Worm (Caenorhabditis elegans) whole organism, young adult: Measurements from ENCODE around the gene srh-1.

ENCODE experiments used
- B0336.3 ChIP-seq: fragments of 200-800 bp; sonication (Bioruptor generic); IDR thresholded peaks from 2 replicates; pipeline ENCODE4 v1.3.6; 2022; ENCODE audit warnings: missing genetic modification characterization, missing compliant biosample characterization
- F23B12.7 ChIP-seq: sonication (generic microtip); optimal IDR thresholded peaks from 2 replicates; lab custom pipeline; 2017; ENCODE audit warnings: missing genetic modification characterization, mild to moderate bottlenecking, missing compliant biosample characterization, antibody characterized with exemption, moderate library complexity; ENCODE audit not compliant: insufficient read depth
- F52B5.7 ChIP-seq: sonication (generic microtip); optimal IDR thresholded peaks from 2 replicates; lab custom pipeline; 2016; ENCODE audit warnings: mild to moderate bottlenecking, missing genetic modification characterization, missing compliant biosample characterization
- K11D2.4 ChIP-seq: fragments of 200-800 bp; sonication (Bioruptor generic); IDR thresholded peaks from 2 replicates; pipeline ENCODE4 v1.3.6; 2022; ENCODE audit warnings: missing genetic modification reagents, missing genetic modification characterization, missing compliant biosample characterization
- T26A5.8 ChIP-seq: sonication (generic microtip); optimal IDR thresholded peaks from 2 replicates; lab custom pipeline; 2016; ENCODE audit warnings: missing genetic modification characterization, missing compliant biosample characterization
- Y53F4B.3 ChIP-seq: fragments of 200-800 bp; sonication (Bioruptor generic); IDR thresholded peaks from 2 replicates; pipeline ENCODE4 v1.3.6; 2022; ENCODE audit warnings: missing genetic modification reagents, missing genetic modification characterization, missing compliant biosample characterization
- Y53G8AR.9 ChIP-seq: fragments of 200-800 bp; sonication (Bioruptor generic); conservative IDR thresholded peaks from 2 replicates; pipeline ENCODE4 v1.3.6; 2022; ENCODE audit warnings: missing genetic modification reagents, missing genetic modification characterization, missing compliant biosample characterization
- Y67H2A.10 ChIP-seq: fragments of 200-800 bp; sonication (Bioruptor generic); conservative IDR thresholded peaks from 2 replicates; pipeline ENCODE4 v1.3.6; 2022; ENCODE audit warnings: missing genetic modification reagents, missing genetic modification characterization, missing compliant biosample characterization
- akir-1 ChIP-seq: fragments of 200-800 bp; sonication (Bioruptor generic); optimal IDR thresholded peaks from 2 replicates; lab custom pipeline; 2018; ENCODE audit warnings: mild to moderate bottlenecking, missing genetic modification characterization, moderate library complexity, missing compliant biosample characterization
- aptf-2 ChIP-seq: fragments of 200-800 bp; sonication (Bioruptor generic); conservative IDR thresholded peaks from 2 replicates; pipeline ENCODE4 v1.3.6; 2022; ENCODE audit warnings: missing genetic modification reagents, missing genetic modification characterization, missing compliant biosample characterization
- attf-3 ChIP-seq: fragments of 200-800 bp; sonication (Bioruptor generic); conservative IDR thresholded peaks from 2 replicates; pipeline ENCODE4 v1.3.6; 2022; ENCODE audit warnings: missing genetic modification reagents, missing genetic modification characterization, missing compliant biosample characterization
- dpl-1 ChIP-seq: fragments of 150-350 bp; optimal IDR thresholded peaks from 2 replicates; lab custom pipeline; 2014; ENCODE audit warnings: missing biosample characterization, missing genetic modification reagents, missing genetic modification characterization
- efl-1 ChIP-seq: fragments of 150-350 bp; optimal IDR thresholded peaks from 2 replicates; lab custom pipeline; 2014; ENCODE audit warnings: missing biosample characterization, missing genetic modification reagents, missing genetic modification characterization
- egl-44 ChIP-seq: fragments of 200-800 bp; sonication (Bioruptor generic); IDR thresholded peaks from 2 replicates; pipeline ENCODE4 v1.3.6; 2022; ENCODE audit warnings: missing genetic modification reagents, missing genetic modification characterization, missing compliant biosample characterization
- egrh-3 ChIP-seq: fragments of 200-800 bp; sonication (Bioruptor generic); IDR thresholded peaks from 2 replicates; pipeline ENCODE4 v1.3.6; 2022; ENCODE audit warnings: missing genetic modification reagents, missing genetic modification characterization, missing compliant biosample characterization
- him-1 ChIP-seq: sonication (generic microtip); optimal IDR thresholded peaks from 2 replicates; lab custom pipeline; 2016; ENCODE audit warnings: missing genotype, missing genetic modification reagents, missing genetic modification characterization, missing compliant biosample characterization
- hrde-1 ChIP-seq: sonication (generic microtip); optimal IDR thresholded peaks from 2 replicates; lab custom pipeline; 2016; ENCODE audit warnings: missing genetic modification characterization, mild to moderate bottlenecking, missing compliant biosample characterization, moderate library complexity, missing genotype, missing genetic modification reagents, borderline replicate concordance
- lin-26 ChIP-seq: fragments of 200-800 bp; sonication (Bioruptor generic); IDR thresholded peaks from 2 replicates; pipeline ENCODE4 v1.3.6; 2022; ENCODE audit warnings: missing genetic modification reagents, missing genetic modification characterization, missing compliant biosample characterization
- lsy-27 ChIP-seq: sonication (generic microtip); optimal IDR thresholded peaks from 2 replicates; lab custom pipeline; 2017; ENCODE audit warnings: missing genetic modification characterization, mild to moderate bottlenecking, missing compliant biosample characterization, antibody characterized with exemption, missing genotype, borderline replicate concordance; ENCODE audit not compliant: insufficient read depth
- madf-10 ChIP-seq: sonication (generic microtip); optimal IDR thresholded peaks from 2 replicates; lab custom pipeline; 2016; ENCODE audit warnings: mild to moderate bottlenecking, missing genetic modification characterization, missing compliant biosample characterization
- nfya-2 ChIP-seq: fragments of 200-800 bp; sonication (Bioruptor generic); IDR thresholded peaks from 2 replicates; pipeline ENCODE4 v1.3.6; 2022; ENCODE audit warnings: missing genetic modification reagents, missing genetic modification characterization, missing compliant biosample characterization
- nfyb-1 ChIP-seq: fragments of 200-800 bp; sonication (Bioruptor generic); IDR thresholded peaks from 2 replicates; pipeline ENCODE4 v1.3.6; 2022; ENCODE audit warnings: missing genetic modification reagents, missing genetic modification characterization, missing compliant biosample characterization
- nhr-80 ChIP-seq: sonication (generic microtip); optimal IDR thresholded peaks from 2 replicates; lab custom pipeline; 2016; ENCODE audit warnings: missing genetic modification characterization, missing compliant biosample characterization
- rcor-1 ChIP-seq: fragments of 200-800 bp; sonication (Bioruptor generic); IDR thresholded peaks from 2 replicates; pipeline ENCODE4 v1.3.6; 2022; ENCODE audit warnings: missing genetic modification reagents, missing genetic modification characterization, missing compliant biosample characterization
- somi-1 ChIP-seq: fragments of 200-800 bp; sonication (Bioruptor generic); optimal IDR thresholded peaks from 2 replicates; lab custom pipeline; 2018; ENCODE audit warnings: mild to moderate bottlenecking, missing genetic modification characterization, missing compliant biosample characterization
- tbp1 ChIP-seq: fragments of 200-800 bp; sonication (Bioruptor generic); optimal IDR thresholded peaks from 2 replicates; lab custom pipeline; 2018; ENCODE audit warnings: mild to moderate bottlenecking, missing genetic modification characterization, missing compliant biosample characterization
- unc-62 ChIP-seq: fragments of 150-350 bp; optimal IDR thresholded peaks from 2 replicates; lab custom pipeline; 2014; ENCODE audit warnings: missing biosample characterization, missing genetic modification reagents, missing genetic modification characterization
- ztf-26 ChIP-seq: sonication (generic microtip); optimal IDR thresholded peaks from 2 replicates; lab custom pipeline; 2017; ENCODE audit warnings: missing genetic modification characterization, missing compliant biosample characterization
- ztf-28 ChIP-seq: fragments of 200-800 bp; sonication (Bioruptor generic); IDR thresholded peaks from 2 replicates; pipeline ENCODE4 v1.3.6; 2022; ENCODE audit warnings: missing genetic modification reagents, missing genetic modification characterization, missing compliant biosample characterization
- ztf-3 ChIP-seq: fragments of 200-800 bp; sonication (Bioruptor generic); optimal IDR thresholded peaks from 2 replicates; lab custom pipeline; 2018; ENCODE audit warnings: mild to moderate bottlenecking, missing genetic modification characterization, missing compliant biosample characterization

srh-1 gene

ce11 chrV:11490382-11490781 is 4.7 kb downstream of the srh-1 start, which contains the start of gene dhs-19 (continued):
- no peak for TF ChIP-seq F23B12.7

ce11 chrV:11492456-11492855 is 6.8 kb downstream of the srh-1 start, which contains the start of gene T11F9.21:
Gene T11F9.21, plus strand, starts transcription at chrV:11492756.
- TF ChIP-seq aptf-2 (GFP tag; lab: Robert Waterston, UW), result no peak
- TF ChIP-seq ztf-26 (tag; lab: Kevin White, UChicago), result no peak
- TF ChIP-seq akir-1 (GFP tag; lab: Kevin White, UChicago), result no peak
- TF ChIP-seq madf-10 (tag; lab: Kevin White, UChicago), result no peak
- TF ChIP-seq ztf-28 (GFP tag; lab: Robert Waterston, UW), result no peak
- no peak for TF ChIP-seq attf-3 (GFP tag; lab: Robert Waterston, UW)

- no peak for TF ChIP-seq K11D2.4 (GFP tag; lab: Robert Waterston, UW)
Measured at ce11 chrV:11496283-11496682, 10.6 kb downstream of the srh-1 start, which contains the start of gene htrl-1. Gene htrl-1, minus strand, starts transcription at chrV:11496383.

- no peak for TF ChIP-seq rcor-1 (GFP tag; lab: Robert Waterston, UW)
- no peak for TF ChIP-seq nfya-2
- TF ChIP-seq B0336.3 (GFP tag; lab: Robert Waterston, UW), result no peak
- TF ChIP-seq lsy-27, result no peak
- TF ChIP-seq Y53F4B.3 (GFP tag; lab: Robert Waterston, UW), result no peak
- no peak for TF ChIP-seq dpl-1 (GFP tag; lab: Kevin White, UChicago)
- no peak for TF ChIP-seq K11D2.4 (GFP tag; lab: Robert Waterston, UW)
- no peak for TF ChIP-seq T26A5.8 (tag; lab: Kevin White, UChicago)
- no peak for TF ChIP-seq hrde-1 (tag; lab: Kevin White, UChicago)
- no peak for TF ChIP-seq him-1 (tag; lab: Kevin White, UChicago)
- no peak for TF ChIP-seq egl-44 (GFP tag; lab: Robert Waterston, UW)
- TF ChIP-seq efl-1, result no peak
- no peak for TF ChIP-seq tbp1 (GFP tag; lab: Kevin White, UChicago)
- TF ChIP-seq ztf-3, result no peak
- no peak for TF ChIP-seq egrh-3 (GFP tag; lab: Robert Waterston, UW)
- no peak for TF ChIP-seq Y53G8AR.9 (GFP tag; lab: Robert Waterston, UW)
- TF ChIP-seq unc-62, result no peak
- TF ChIP-seq Y67H2A.10, result no peak
- TF ChIP-seq lin-26, result no peak
Measured at ce11 chrV:11497475-11497874, 11.8 kb downstream of the srh-1 start.

ce11 chrV:11499786-11500185 is 14.1 kb downstream of the srh-1 start:
- peak; percentile 10 for TF ChIP-seq somi-1 (GFP tag; lab: Kevin White, UChicago)
- TF ChIP-seq F52B5.7, result no peak

- TF ChIP-seq nfyb-1 (GFP tag; lab: Robert Waterston, UW) (no peak), nhr-80 (tag; lab: Kevin White, UChicago) (peak; percentile 60)
Measured at ce11 chrV:11500980-11501379, 15.3 kb downstream of the srh-1 start.
